Worm (Caenorhabditis elegans) whole organism, L1 larva: ENCODE measurements around the gene F32D8.4.

Experiments
- C04F5.9 ChIP-seq: sonication (generic microtip); optimal IDR thresholded peaks from 2 replicates; lab custom pipeline; 2016; ENCODE audit warnings: missing genetic modification characterization, missing compliant biosample characterization
- F16B12.6 ChIP-seq: fragments of 150-350 bp; optimal IDR thresholded peaks from 2 replicates; lab custom pipeline; 2014; ENCODE audit warnings: missing biosample characterization, missing genetic modification characterization
- aly-2 ChIP-seq: fragments of 150-350 bp; optimal IDR thresholded peaks from 2 replicates; lab custom pipeline; 2014; ENCODE audit warnings: missing biosample characterization, missing genetic modification characterization
- blmp-1 ChIP-seq: fragments of 150-350 bp; optimal IDR thresholded peaks from 2 replicates; lab custom pipeline; 2014; ENCODE audit warnings: missing biosample characterization, missing genetic modification characterization
- ceh-8 ChIP-seq: fragments of 200-800 bp; sonication (Bioruptor generic); optimal IDR thresholded peaks from 2 replicates; lab custom pipeline; 2018; ENCODE audit warnings: mild to moderate bottlenecking, missing genetic modification characterization, moderate library complexity, missing compliant biosample characterization
- ceh-82 ChIP-seq, 3 experiments: fragments of 150-350 bp in 1 of 3; sonication (generic microtip) in 2 of 3; optimal IDR thresholded peaks; 2 replicates each; lab custom pipeline; 2014 to 2017; ENCODE audit warnings: missing biosample characterization in 3 of 3, missing genetic modification characterization in 3 of 3
- ceh-90 ChIP-seq: sonication (generic microtip); optimal IDR thresholded peaks from 2 replicates; lab custom pipeline; 2016; ENCODE audit warnings: missing genetic modification characterization, missing compliant biosample characterization
- ces-1 ChIP-seq: fragments of 150-350 bp; optimal IDR thresholded peaks from 2 replicates; lab custom pipeline; 2014; ENCODE audit warnings: missing biosample characterization, missing genetic modification reagents, missing genetic modification characterization
- dsc-1 ChIP-seq: sonication (generic microtip); optimal IDR thresholded peaks from 2 replicates; lab custom pipeline; 2016; ENCODE audit warnings: mild to moderate bottlenecking, missing genetic modification characterization, missing compliant biosample characterization
- efl-1 ChIP-seq, 4 experiments: fragments of 150-350 bp; optimal IDR thresholded peaks in 3 of 4; peaks in 1 of 4; 1 replicate in 1 of 4; 2 replicates in 3 of 4; lab custom pipeline; 2014; ENCODE audit warnings: missing biosample characterization in 2 of 4, missing genetic modification characterization in 2 of 4, missing genetic modification reagents in 2 of 4
- efl-3 ChIP-seq: fragments of 200-800 bp; sonication (Bioruptor generic); optimal IDR thresholded peaks from 2 replicates; lab custom pipeline; 2018; ENCODE audit warnings: mild to moderate bottlenecking, missing genetic modification characterization, missing compliant biosample characterization
- egl-13 ChIP-seq: sonication (generic microtip); optimal IDR thresholded peaks from 2 replicates; lab custom pipeline; 2016; ENCODE audit warnings: missing genotype, missing genetic modification reagents, missing genetic modification characterization, missing compliant biosample characterization
- elt-3 ChIP-seq, 6 experiments: fragments of 150-350 bp in 1 of 6; sonication (generic microtip); optimal IDR thresholded peaks; 2 replicates each; lab custom pipeline; 2017 to 2018; ENCODE audit warnings: missing biosample characterization in 6 of 6, missing genetic modification characterization in 6 of 6, inconsistent platforms in 1 of 6
- fkh-10 ChIP-seq: sonication (generic microtip); optimal IDR thresholded peaks from 2 replicates; lab custom pipeline; 2017; ENCODE audit warnings: missing biosample characterization, missing genetic modification reagents, missing genetic modification characterization
- fkh-8 ChIP-seq: sonication (generic microtip); optimal IDR thresholded peaks from 2 replicates; lab custom pipeline; 2016; ENCODE audit warnings: mild to moderate bottlenecking, missing genetic modification characterization, missing compliant biosample characterization
- irx-1 ChIP-seq: sonication (generic microtip); optimal IDR thresholded peaks from 2 replicates; lab custom pipeline; 2016; ENCODE audit warnings: missing genetic modification characterization, missing compliant biosample characterization
- jun-1 ChIP-seq: fragments of 150-350 bp; optimal IDR thresholded peaks from 2 replicates; lab custom pipeline; 2014; ENCODE audit warnings: missing biosample characterization, missing genetic modification reagents, missing genetic modification characterization
- lin-14 ChIP-seq: fragments of 200-800 bp; sonication (Bioruptor generic); optimal IDR thresholded peaks from 2 replicates; lab custom pipeline; 2018; ENCODE audit warnings: mild to moderate bottlenecking, missing genetic modification characterization, moderate library complexity, missing compliant biosample characterization
- lin-35 ChIP-seq, 2 experiments: fragments of 150-350 bp; optimal IDR thresholded peaks; 2 replicates each; lab custom pipeline; 2014; ENCODE audit warnings: missing biosample characterization in 2 of 2, missing genetic modification characterization in 2 of 2, missing genetic modification reagents in 2 of 2
- lin-39 ChIP-seq: fragments of 150-350 bp; optimal IDR thresholded peaks from 2 replicates; lab custom pipeline; 2014; ENCODE audit warnings: missing biosample characterization, missing genetic modification reagents, missing genetic modification characterization
- lsy-2 ChIP-seq, 2 experiments: fragments of 150-350 bp; optimal IDR thresholded peaks; 2 replicates each; lab custom pipeline; 2014; ENCODE audit warnings: missing biosample characterization in 2 of 2, missing genetic modification characterization in 2 of 2
- mab-9 ChIP-seq: fragments of 200-800 bp; sonication (Bioruptor generic); IDR thresholded peaks from 2 replicates; pipeline ENCODE4 v1.3.6; 2022; ENCODE audit warnings: missing genetic modification reagents, missing genetic modification characterization, missing compliant biosample characterization
- mdl-1 ChIP-seq, 2 experiments: fragments of 150-350 bp; optimal IDR thresholded peaks; 2 replicates each; lab custom pipeline; 2014 to 2017; ENCODE audit warnings: missing biosample characterization in 2 of 2, missing genetic modification characterization in 2 of 2, inconsistent platforms in 1 of 2
- mef-2 ChIP-seq: fragments of 150-350 bp; optimal IDR thresholded peaks from 2 replicates; lab custom pipeline; 2014; ENCODE audit warnings: missing biosample characterization, missing genetic modification characterization
- mep-1 ChIP-seq: fragments of 150-350 bp; optimal IDR thresholded peaks from 2 replicates; lab custom pipeline; 2014; ENCODE audit warnings: missing biosample characterization, missing genetic modification characterization
- nhr-11 ChIP-seq: fragments of 150-350 bp; optimal IDR thresholded peaks from 2 replicates; lab custom pipeline; 2014; ENCODE audit warnings: missing biosample characterization, missing genetic modification characterization
- nhr-19 ChIP-seq: fragments of 200-800 bp; sonication (Bioruptor generic); conservative IDR thresholded peaks from 2 replicates; pipeline ENCODE4 v1.3.6; 2022; ENCODE audit warnings: missing genetic modification characterization, missing compliant biosample characterization
- nhr-20 ChIP-seq: sonication (generic microtip); optimal IDR thresholded peaks from 2 replicates; lab custom pipeline; 2016; ENCODE audit warnings: mild to moderate bottlenecking, missing genetic modification characterization, missing compliant biosample characterization
- nhr-47 ChIP-seq: sonication (generic microtip); optimal IDR thresholded peaks from 2 replicates; lab custom pipeline; 2016; ENCODE audit warnings: mild to moderate bottlenecking, missing genetic modification characterization, moderate library complexity, missing compliant biosample characterization
- nhr-71 ChIP-seq: sonication (generic microtip); optimal IDR thresholded peaks from 2 replicates; lab custom pipeline; 2016; ENCODE audit warnings: mild to moderate bottlenecking, missing genetic modification characterization, moderate library complexity, missing compliant biosample characterization
- nhr-76 ChIP-seq: sonication (generic microtip); optimal IDR thresholded peaks from 2 replicates; lab custom pipeline; 2017; ENCODE audit warnings: missing biosample characterization, missing genetic modification characterization
- nhr-77 ChIP-seq: fragments of 150-350 bp; optimal IDR thresholded peaks from 2 replicates; lab custom pipeline; 2014; ENCODE audit warnings: missing biosample characterization, missing genetic modification characterization
- nhr-84 ChIP-seq: sonication (generic microtip); optimal IDR thresholded peaks from 2 replicates; lab custom pipeline; 2017; ENCODE audit warnings: missing biosample characterization, missing genetic modification characterization
- nhr-85 ChIP-seq: sonication (generic microtip); peaks from one replicate; lab custom pipeline; 2016; ENCODE audit warnings: missing genetic modification characterization, inconsistent platforms, missing compliant biosample characterization
- nhr-90 ChIP-seq: sonication (generic microtip); optimal IDR thresholded peaks from 2 replicates; lab custom pipeline; 2016; ENCODE audit warnings: mild to moderate bottlenecking, missing genetic modification characterization, missing compliant biosample characterization; ENCODE audit not compliant: poor library complexity
- rnt-1 ChIP-seq: sonication (generic microtip); optimal IDR thresholded peaks from 2 replicates; lab custom pipeline; 2016; ENCODE audit warnings: mild to moderate bottlenecking, missing genetic modification characterization, moderate library complexity, missing compliant biosample characterization
- skn-1 ChIP-seq: fragments of 150-350 bp; optimal IDR thresholded peaks from 2 replicates; lab custom pipeline; 2014; ENCODE audit warnings: missing biosample characterization, missing genetic modification characterization
- snu-23 ChIP-seq: sonication (generic microtip); optimal IDR thresholded peaks from 2 replicates; lab custom pipeline; 2016; ENCODE audit warnings: missing genetic modification characterization, missing compliant biosample characterization
- sox-4 ChIP-seq: sonication (generic microtip); optimal IDR thresholded peaks from 2 replicates; lab custom pipeline; 2016; ENCODE audit warnings: missing genetic modification characterization, missing compliant biosample characterization
- sup-37 ChIP-seq: fragments of 200-800 bp; sonication (Bioruptor generic); optimal IDR thresholded peaks from 2 replicates; lab custom pipeline; 2018; ENCODE audit warnings: mild to moderate bottlenecking, missing genetic modification characterization, missing compliant biosample characterization
- swsn-7 ChIP-seq: sonication (generic microtip); optimal IDR thresholded peaks from 2 replicates; lab custom pipeline; 2016; ENCODE audit warnings: missing genetic modification characterization, missing compliant biosample characterization
- tbx-2 ChIP-seq: sonication (generic microtip); optimal IDR thresholded peaks from 2 replicates; lab custom pipeline; 2016; ENCODE audit warnings: missing genetic modification characterization, missing compliant biosample characterization
- unc-62 ChIP-seq: fragments of 150-350 bp; optimal IDR thresholded peaks from 2 replicates; lab custom pipeline; 2014; ENCODE audit warnings: missing biosample characterization, missing genetic modification reagents, missing genetic modification characterization
- unc-86 ChIP-seq: sonication (generic microtip); optimal IDR thresholded peaks from 2 replicates; lab custom pipeline; 2016; ENCODE audit warnings: missing genetic modification characterization, missing compliant biosample characterization
- unc-98 ChIP-seq: fragments of 200-800 bp; sonication (Bioruptor generic); IDR thresholded peaks from 2 replicates; pipeline ENCODE4 v1.3.6; 2022; ENCODE audit warnings: missing genetic modification characterization, missing compliant biosample characterization
- xbp-1 ChIP-seq: sonication (generic microtip); optimal IDR thresholded peaks from 2 replicates; lab custom pipeline; 2016; ENCODE audit warnings: missing genetic modification characterization, missing compliant biosample characterization
- zag-1 ChIP-seq: fragments of 150-350 bp; optimal IDR thresholded peaks from 2 replicates; lab custom pipeline; 2014; ENCODE audit warnings: missing biosample characterization, missing genetic modification characterization

The F32D8.4 gene

ce11 chrV:10870050-10870449 is 23.3 kb downstream of the F32D8.4 start:
- TF ChIP-seq tbx-2 (tag; lab: Kevin White, UChicago) = no peak
- TF ChIP-seq mdl-1 (tag; optimal IDR thresholded peaks at IDR 0.05; lab: Kevin White, UChicago) = peak in 1 of 2 experiments; percentile 26
- no peak for TF ChIP-seq ceh-8
- no peak for TF ChIP-seq unc-86 (tag; lab: Kevin White, UChicago)
- TF ChIP-seq nhr-11 (tag; lab: Kevin White, UChicago) = no peak
- no peak for TF ChIP-seq unc-62 (GFP tag; lab: Kevin White, UChicago)
- peak; percentile 63 for TF ChIP-seq nhr-71 (tag; lab: Kevin White, UChicago)
- peak; percentile 9 for TF ChIP-seq dsc-1 (tag; lab: Kevin White, UChicago)
- TF ChIP-seq nhr-85 = peak; percentile 31
- no peak for TF ChIP-seq skn-1 (tag; lab: Kevin White, UChicago)
- TF ChIP-seq zag-1 (tag; lab: Kevin White, UChicago) = no peak
- TF ChIP-seq C04F5.9 (tag; lab: Kevin White, UChicago) = no peak
- TF ChIP-seq nhr-77 = no peak
- TF ChIP-seq lin-14 (GFP tag; lab: Kevin White, UChicago) = peak; percentile 61
- TF ChIP-seq rnt-1 (tag; lab: Kevin White, UChicago) = peak; percentile 45
- TF ChIP-seq nhr-19 (GFP tag; lab: Robert Waterston, UW) = peak; percentile 28
- TF ChIP-seq efl-3 (GFP tag; lab: Kevin White, UChicago) = no peak
- TF ChIP-seq unc-98 (GFP tag; lab: Robert Waterston, UW) = no peak
- no peak for TF ChIP-seq nhr-76 (tag; lab: Kevin White, UChicago)
- TF ChIP-seq aly-2 (tag; lab: Kevin White, UChicago) = no peak
- TF ChIP-seq ceh-90 (tag; lab: Kevin White, UChicago) = no peak

DNA sequence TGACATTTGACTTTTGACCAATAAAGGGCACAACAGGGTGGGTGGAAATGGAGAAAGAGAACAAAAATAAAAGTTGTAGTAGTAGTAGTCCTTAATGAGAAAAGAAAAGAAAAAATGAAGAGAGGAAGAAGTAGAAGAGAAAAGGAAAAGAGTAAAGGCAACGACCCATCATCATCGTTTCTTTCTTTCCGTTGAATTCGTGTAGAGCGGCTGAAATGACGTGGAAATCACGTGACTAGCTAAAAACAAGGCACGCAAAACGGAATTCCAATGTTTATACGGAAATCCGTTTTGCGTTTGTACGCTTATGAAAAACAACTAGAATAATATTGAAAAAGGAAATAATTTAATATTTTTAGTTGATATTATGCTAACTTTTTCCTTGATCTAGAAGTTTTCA is 25.8 kb downstream of the F32D8.4 start:
- TF ChIP-seq lin-39 (tag; lab: Kevin White, UChicago) (no peak), egl-13 (tag; lab: Kevin White, UChicago) (peak; percentile 77), nhr-84 (tag; lab: Kevin White, UChicago) (no peak), lin-14 (GFP tag; lab: Kevin White, UChicago) (peak; percentile 91), mab-9 (GFP tag; lab: Robert Waterston, UW) (0 out of 2 replicates have a peak, but pooled peaks have one; percentile 42), tbx-2 (tag; lab: Kevin White, UChicago) (peak; percentile 64), mef-2 (tag; lab: Kevin White, UChicago) (peak; percentile 27), swsn-7 (tag; lab: Kevin White, UChicago) (peak; percentile 47), ces-1 (GFP tag; lab: Kevin White, UChicago) (no peak), fkh-8 (tag; lab: Kevin White, UChicago) (peak; percentile 80), snu-23 (peak; percentile 74), elt-3 (tag; optimal IDR thresholded peaks at IDR 0.05; lab: Kevin White, UChicago) (peak in 3 of 6 experiments; percentile 35 to 69 (median 40)), nhr-47 (tag; lab: Kevin White, UChicago) (peak; percentile 77), nhr-19 (GFP tag; lab: Robert Waterston, UW) (peak; percentile 41), irx-1 (peak; percentile 28), lsy-2 (tag; optimal IDR thresholded peaks at IDR 0.05; lab: Kevin White, UChicago) (peak; percentile 41 to 42), sup-37 (GFP tag; lab: Kevin White, UChicago) (no peak), nhr-20 (tag; lab: Kevin White, UChicago) (peak; percentile 75), nhr-90 (tag; lab: Kevin White, UChicago) (peak; percentile 56), nhr-71 (tag; lab: Kevin White, UChicago) (peak; percentile 81), ceh-82 (tag; optimal IDR thresholded peaks at IDR 0.05; lab: Kevin White, UChicago) (no peak), xbp-1 (peak; percentile 41), lin-35 (GFP tag; optimal IDR thresholded peaks at IDR 0.05; lab: Kevin White, UChicago) (peak; percentile 27 to 37), mdl-1 (tag; optimal IDR thresholded peaks at IDR 0.05; lab: Kevin White, UChicago) (peak in 1 of 2 experiments; percentile 50), fkh-10 (peak; percentile 59), unc-86 (tag; lab: Kevin White, UChicago) (peak; percentile 31), mep-1 (tag; lab: Kevin White, UChicago) (peak; percentile 14), sox-4 (tag; lab: Kevin White, UChicago) (peak; percentile 27), F16B12.6 (tag; lab: Kevin White, UChicago) (no peak), jun-1 (tag; lab: Kevin White, UChicago) (no peak), efl-1 (optimal IDR thresholded peaks at IDR 0.05; lab: Kevin White, UChicago) (peak in 1 of 2 experiments; percentile 18), efl-1 (GFP tag; optimal IDR thresholded peaks at IDR 0.05 in 1 of 2; lab: Kevin White, UChicago) (no peak), nhr-85 (peak; percentile 88), blmp-1 (tag; lab: Kevin White, UChicago) (peak; percentile 62)
